Worm (Caenorhabditis elegans): ENCODE data around the gene C41C4.9.
A peak's percentile ranks its signal among the peaks of the same experiment; 100 is the strongest.

C41C4.9 gene

ce11 chrII:8091528-8091927 lies 15.9 kb upstream of the C41C4.9 start:
- TF ChIP-seq him-1 (tag; optimal IDR thresholded peaks at IDR 0.05) (no peak), W03F9.2 (tag; optimal IDR thresholded peaks at IDR 0.05) (peak; percentile 41), dao-5 (tag; optimal IDR thresholded peaks at IDR 0.05) (no peak)

ce11 chrII:8092537-8092936 lies 14.9 kb upstream of the C41C4.9 start, which contains the start of gene ltd-1:
Gene ltd-1 (minus strand): TSS chrII:8092754.
- TF ChIP-seq dao-5 (tag; optimal IDR thresholded peaks at IDR 0.05) (no peak), him-1 (tag; optimal IDR thresholded peaks at IDR 0.05) (no peak), W03F9.2 (tag; optimal IDR thresholded peaks at IDR 0.05) (no peak)

ce11 chrII:8093283-8093682 lies 14.2 kb upstream of the C41C4.9 start:
- TF ChIP-seq him-1 (tag; optimal IDR thresholded peaks at IDR 0.05), result no peak
- no peak for TF ChIP-seq dao-5 (tag; optimal IDR thresholded peaks at IDR 0.05)
- no peak for TF ChIP-seq W03F9.2 (tag; optimal IDR thresholded peaks at IDR 0.05)

ce11 chrII:8093914-8094313 lies 13.5 kb upstream of the C41C4.9 start:
- TF ChIP-seq W03F9.2 (tag; optimal IDR thresholded peaks at IDR 0.05) (no peak), dao-5 (tag; optimal IDR thresholded peaks at IDR 0.05) (no peak), him-1 (tag; optimal IDR thresholded peaks at IDR 0.05) (no peak)

ce11 chrII:8099212-8099784 lies 8.1 kb upstream of the C41C4.9 start:
- TF ChIP-seq dao-5 (tag; optimal IDR thresholded peaks at IDR 0.05) (no peak), W03F9.2 (tag; optimal IDR thresholded peaks at IDR 0.05) (no peak), him-1 (tag; optimal IDR thresholded peaks at IDR 0.05) (no peak)

- TF ChIP-seq him-1 (tag; optimal IDR thresholded peaks at IDR 0.05), result no peak
- no peak for TF ChIP-seq dao-5 (tag; optimal IDR thresholded peaks at IDR 0.05)
- TF ChIP-seq W03F9.2 (tag; optimal IDR thresholded peaks at IDR 0.05), result no peak
Measured at ce11 chrII:8102041-8102440, 5.4 kb upstream of the C41C4.9 start, which contains the start of gene sre-2. Gene sre-2 (minus strand): TSS chrII:8102141.

ce11 chrII:8104998-8105397 lies 2.4 kb upstream of the C41C4.9 start, which contains the start of gene sfxn-5:
Gene sfxn-5 (minus strand): TSS chrII:8105052.
- TF ChIP-seq W03F9.2 (tag; optimal IDR thresholded peaks at IDR 0.05), result no peak
- no peak for TF ChIP-seq him-1 (tag; optimal IDR thresholded peaks at IDR 0.05)
- TF ChIP-seq dao-5 (tag; optimal IDR thresholded peaks at IDR 0.05), result no peak

ce11 chrII:8112063-8112462 lies 4.6 kb downstream of the C41C4.9 start, which contains the start of gene lron-4:
Gene lron-4 (minus strand): TSS chrII:8112163.
- TF ChIP-seq W03F9.2 (tag; optimal IDR thresholded peaks at IDR 0.05), result no peak
- TF ChIP-seq him-1 (tag; optimal IDR thresholded peaks at IDR 0.05), result no peak
- TF ChIP-seq dao-5 (tag; optimal IDR thresholded peaks at IDR 0.05), result no peak

ce11 chrII:8116159-8116558 lies 8.7 kb downstream of the C41C4.9 start, which contains the start of gene unc-105:
Gene unc-105 (plus strand): TSS chrII:8116459.
- TF ChIP-seq him-1 (tag; optimal IDR thresholded peaks at IDR 0.05) (no peak), dao-5 (tag; optimal IDR thresholded peaks at IDR 0.05) (no peak), W03F9.2 (tag; optimal IDR thresholded peaks at IDR 0.05) (no peak)

ce11 chrII:8117426-8117825 lies 10.0 kb downstream of the C41C4.9 start:
- TF ChIP-seq him-1 (tag; optimal IDR thresholded peaks at IDR 0.05), result no peak
- TF ChIP-seq dao-5 (tag; optimal IDR thresholded peaks at IDR 0.05), result no peak
- no peak for TF ChIP-seq W03F9.2 (tag; optimal IDR thresholded peaks at IDR 0.05)

ce11 chrII:8124867-8125266 lies 17.4 kb downstream of the C41C4.9 start, which contains the start of gene ire-1:
Gene ire-1 (minus strand): TSS chrII:8124910.
- peak; percentile 70 for TF ChIP-seq W03F9.2 (tag; optimal IDR thresholded peaks at IDR 0.05)
- no peak for TF ChIP-seq dao-5 (tag; optimal IDR thresholded peaks at IDR 0.05)
- TF ChIP-seq him-1 (tag; optimal IDR thresholded peaks at IDR 0.05), result no peak

- TF ChIP-seq him-1 (tag; optimal IDR thresholded peaks at IDR 0.05), result no peak
- no peak for TF ChIP-seq dao-5 (tag; optimal IDR thresholded peaks at IDR 0.05)
- TF ChIP-seq W03F9.2 (tag; optimal IDR thresholded peaks at IDR 0.05), result no peak
Measured at ce11 chrII:8125439-8125838, 18.0 kb downstream of the C41C4.9 start.

- TF ChIP-seq him-1 (tag; optimal IDR thresholded peaks at IDR 0.05) (no peak), W03F9.2 (tag; optimal IDR thresholded peaks at IDR 0.05) (peak; percentile 49)
Measured at ce11 chrII:8126132-8126531, 18.7 kb downstream of the C41C4.9 start.

- TF ChIP-seq W03F9.2 (tag; optimal IDR thresholded peaks at IDR 0.05) (no peak), dao-5 (tag; optimal IDR thresholded peaks at IDR 0.05) (no peak), him-1 (tag; optimal IDR thresholded peaks at IDR 0.05) (no peak)
Measured at ce11 chrII:8126617-8127016, 19.2 kb downstream of the C41C4.9 start.

ce11 chrII:8127290-8127689 lies 19.8 kb downstream of the C41C4.9 start:
- TF ChIP-seq W03F9.2 (tag; optimal IDR thresholded peaks at IDR 0.05) (no peak), him-1 (tag; optimal IDR thresholded peaks at IDR 0.05) (no peak), dao-5 (tag; optimal IDR thresholded peaks at IDR 0.05) (no peak)

Measured in whole organism, L4/young adult.